7 worm cellular contexts compared by ENCODE assay signal in the genomic region with DNA sequence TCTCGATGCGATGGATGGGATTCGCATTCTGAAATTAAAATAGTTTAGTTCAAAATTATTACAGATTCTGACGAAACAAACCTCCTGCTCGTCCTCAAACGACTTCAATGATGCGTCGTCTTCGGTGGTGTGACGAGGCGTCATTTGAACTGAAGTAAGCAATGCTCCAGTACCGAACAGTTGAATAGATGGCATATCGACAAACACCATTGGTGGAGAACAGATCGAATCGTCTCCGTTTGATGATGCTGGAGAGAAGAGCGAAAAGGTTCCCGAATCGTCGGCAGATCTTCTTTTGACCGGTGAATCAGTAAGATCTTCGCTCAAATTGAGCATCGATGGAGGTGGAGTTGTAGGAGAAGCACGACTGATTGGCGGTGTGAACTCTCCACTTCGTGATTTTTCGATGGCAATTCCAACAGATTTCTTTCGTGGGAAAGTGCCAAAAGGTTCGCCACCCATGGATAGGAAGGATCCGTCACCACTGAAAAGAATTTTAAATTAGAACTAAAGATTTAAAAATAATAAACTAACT.
TF ChIP-seq lines count a peak whose summit lies in the region.

No protein-coding gene starts in this region.

TF ChIP-seq in whole organism, L1 larva, 84 proteins besides CTCF, POLR2A, EP300 and RAD21:
- peak; percentile 7 for TF ChIP-seq ama-1 (optimal IDR thresholded peaks at IDR 0.05; lab: Kevin White, UChicago)
- no peak for TF ChIP-seq nhr-84 (tag; optimal IDR thresholded peaks at IDR 0.05; lab: Kevin White, UChicago)
- peak; percentile 33 for TF ChIP-seq nhr-85 (tag; lab: Kevin White, UChicago)

TF ChIP-seq in whole organism, L2 larva, 48 proteins besides CTCF, POLR2A, EP300 and RAD21:
- peak; percentile 11 for TF ChIP-seq lin-11 (tag; optimal IDR thresholded peaks at IDR 0.05; lab: Kevin White, UChicago)
- peak; percentile 33 for TF ChIP-seq nhr-129 (tag; optimal IDR thresholded peaks at IDR 0.05; lab: Kevin White, UChicago)
- TF ChIP-seq mbf-1 (tag; optimal IDR thresholded peaks at IDR 0.05; lab: Kevin White, UChicago), result no peak

TF ChIP-seq in whole organism, L3 larva, 47 proteins besides CTCF, POLR2A, EP300 and RAD21:
- no peak for TF ChIP-seq nhr-28 (tag; optimal IDR thresholded peaks at IDR 0.05; lab: Kevin White, UChicago)
- TF ChIP-seq ceh-82 (tag; optimal IDR thresholded peaks at IDR 0.05; lab: Kevin White, UChicago), result no peak
- TF ChIP-seq fos-1 (tag; optimal IDR thresholded peaks at IDR 0.05; lab: Kevin White, UChicago), result no peak
- TF ChIP-seq ama-1 (optimal IDR thresholded peaks at IDR 0.05; lab: Kevin White, UChicago), result peak; percentile 95
- no peak for TF ChIP-seq fkh-10 (GFP tag; optimal IDR thresholded peaks at IDR 0.05; lab: Kevin White, UChicago)
- TF ChIP-seq tbx-2 (tag; optimal IDR thresholded peaks at IDR 0.05; lab: Kevin White, UChicago), result peak; percentile 1
- no peak for TF ChIP-seq nhr-11 (tag; optimal IDR thresholded peaks at IDR 0.05; lab: Kevin White, UChicago)
- no peak for TF ChIP-seq nhr-23 (tag; optimal IDR thresholded peaks at IDR 0.05; lab: Kevin White, UChicago)
- peak; percentile 26 for TF ChIP-seq ztf-4 (tag; optimal IDR thresholded peaks at IDR 0.05; lab: Kevin White, UChicago)
TF ChIP-seq in whole organism, L3 larva: peak in this region for 3.

TF ChIP-seq in whole organism, L4 larva, 104 proteins besides CTCF, POLR2A, EP300 and RAD21 (continues in another document):
- TF ChIP-seq aha-1 (tag; lab: Kevin White, UChicago) (peak; percentile 94), zfp-3 (GFP tag; conservative IDR thresholded peaks at IDR 0.05; lab: Robert Waterston, UW) (peak; percentile 64; the same call in 1 of the 2 replicates), F10B5.3 (tag; optimal IDR thresholded peaks at IDR 0.05; lab: Kevin White, UChicago) (no peak), madf-5 (GFP tag; IDR thresholded peaks at IDR 0.05; lab: Robert Waterston, UW) (0 out of 4 replicates have a peak, but pooled peaks of 1 of the 2 experiments have one; percentile 65), hmg-1.1 (GFP tag; IDR thresholded peaks at IDR 0.05; lab: Robert Waterston, UW) (peak; percentile 21; the same call in 1 of the 2 replicates), ztf-7 (tag; optimal IDR thresholded peaks at IDR 0.05; lab: Kevin White, UChicago) (no peak), dmd-6 (GFP tag; IDR thresholded peaks at IDR 0.05; lab: Robert Waterston, UW) (no peak), R02D3.7 (tag; optimal IDR thresholded peaks at IDR 0.05; lab: Kevin White, UChicago) (no peak), ceh-28 (tag; optimal IDR thresholded peaks at IDR 0.05; lab: Kevin White, UChicago) (no peak), nhr-77 (tag; optimal IDR thresholded peaks at IDR 0.05; lab: Kevin White, UChicago) (no peak), nhr-48 (tag; optimal IDR thresholded peaks at IDR 0.05; lab: Kevin White, UChicago) (no peak), arid-1 (GFP tag; conservative IDR thresholded peaks at IDR 0.05; lab: Robert Waterston, UW) (peak; percentile 5; the same call in 1 of the 2 replicates), ceh-20 (GFP tag; IDR thresholded peaks at IDR 0.05; lab: Robert Waterston, UW) (no peak), dve-1 (tag; optimal IDR thresholded peaks at IDR 0.05; lab: Kevin White, UChicago; ENCODE audit: insufficient read depth) (peak; percentile 3), nhr-111 (GFP tag; optimal IDR thresholded peaks at IDR 0.05; lab: Kevin White, UChicago) (no peak), T26A8.4 (GFP tag; IDR thresholded peaks at IDR 0.05; lab: Robert Waterston, UW) (0 out of 2 replicates have a peak, but pooled peaks have one; percentile 9), lir-3 (tag; optimal IDR thresholded peaks at IDR 0.05; lab: Kevin White, UChicago) (no peak)

TF ChIP-seq in whole organism, early embryonic, 17 proteins besides CTCF, POLR2A, EP300 and RAD21:
- no peak for TF ChIP-seq tbx-11 (GFP tag; IDR thresholded peaks at IDR 0.05; lab: Robert Waterston, UW)
- peak; percentile 22 for TF ChIP-seq ama-1 (optimal IDR thresholded peaks at IDR 0.05; lab: Kevin White, UChicago)

TF ChIP-seq in whole organism, midembryonic, 9 proteins besides CTCF, POLR2A, EP300 and RAD21:
- TF ChIP-seq ztf-29 (GFP tag; IDR thresholded peaks at IDR 0.05; lab: Robert Waterston, UW) (no peak), flt-1 (GFP tag; IDR thresholded peaks at IDR 0.05; lab: Robert Waterston, UW) (no peak), ref-1 (GFP tag; conservative IDR thresholded peaks at IDR 0.05; lab: Robert Waterston, UW) (no peak), T22C8.4 (GFP tag; IDR thresholded peaks at IDR 0.05; lab: Robert Waterston, UW) (0 out of 2 replicates have a peak, but pooled peaks have one; percentile 13), tab-1 (GFP tag; IDR thresholded peaks at IDR 0.05; lab: Robert Waterston, UW) (no peak), ztf-23 (GFP tag; IDR thresholded peaks at IDR 0.05; lab: Robert Waterston, UW) (no peak)

TF ChIP-seq in whole organism, young adult, 124 proteins besides CTCF, POLR2A, EP300 and RAD21:
- peak; percentile 1 for TF ChIP-seq akir-1 (GFP tag; optimal IDR thresholded peaks at IDR 0.05; lab: Kevin White, UChicago)
- TF ChIP-seq snpc-3.4 (tag; optimal IDR thresholded peaks at IDR 0.05; lab: Kevin White, UChicago), result no peak
- TF ChIP-seq lag-1 (GFP tag; IDR thresholded peaks at IDR 0.05; lab: Robert Waterston, UW), result no peak
- TF ChIP-seq egl-44 (GFP tag; IDR thresholded peaks at IDR 0.05; lab: Robert Waterston, UW), result no peak; the same call in 1 of the 2 replicates
- TF ChIP-seq lsy-27 (tag; optimal IDR thresholded peaks at IDR 0.05; lab: Kevin White, UChicago; ENCODE audit: borderline replicate concordance, insufficient read depth), result no peak
- no peak for TF ChIP-seq mcd-1 (GFP tag; IDR thresholded peaks at IDR 0.05; lab: Robert Waterston, UW)
- TF ChIP-seq hlh-12 (tag; optimal IDR thresholded peaks at IDR 0.05; lab: Kevin White, UChicago), result no peak
- TF ChIP-seq attf-5 (GFP tag; optimal IDR thresholded peaks at IDR 0.05; lab: Kevin White, UChicago), result no peak
- TF ChIP-seq snpc-1.3 (tag; optimal IDR thresholded peaks at IDR 0.05; lab: Kevin White, UChicago; ENCODE audit: insufficient read depth), result no peak
- 0 out of 2 replicates have a peak, but pooled peaks have one; percentile 9 for TF ChIP-seq cebp-1 (GFP tag; IDR thresholded peaks at IDR 0.05; lab: Robert Waterston, UW)
- TF ChIP-seq cebp-1 (tag; optimal IDR thresholded peaks at IDR 0.05; lab: Kevin White, UChicago), result peak; percentile 35
- TF ChIP-seq lin-35 (GFP tag; optimal IDR thresholded peaks at IDR 0.05; lab: Kevin White, UChicago), result peak in 1 of 3 experiments; percentile 23
- no peak for TF ChIP-seq ztf-26 (tag; optimal IDR thresholded peaks at IDR 0.05; lab: Kevin White, UChicago)
- peak; percentile 13; the same call in 1 of the 2 replicates for TF ChIP-seq K11D2.4 (GFP tag; IDR thresholded peaks at IDR 0.05; lab: Robert Waterston, UW)
- TF ChIP-seq nhr-80 (tag; optimal IDR thresholded peaks at IDR 0.05; lab: Kevin White, UChicago), result no peak
- peak; percentile 59; the same call in 1 of the 2 replicates for TF ChIP-seq nfyb-1 (GFP tag; IDR thresholded peaks at IDR 0.05; lab: Robert Waterston, UW)
- no peak for TF ChIP-seq lin-26 (GFP tag; IDR thresholded peaks at IDR 0.05; lab: Robert Waterston, UW)
- TF ChIP-seq F22D6.2 (tag; optimal IDR thresholded peaks at IDR 0.05; lab: Kevin White, UChicago), result no peak
- no peak for TF ChIP-seq rpc-1 (optimal IDR thresholded peaks at IDR 0.05; lab: Kevin White, UChicago)
- no peak for TF ChIP-seq rpc-1 (tag; optimal IDR thresholded peaks at IDR 0.05; lab: Kevin White, UChicago)
- no peak for TF ChIP-seq aptf-2 (GFP tag; conservative IDR thresholded peaks at IDR 0.05; lab: Robert Waterston, UW)
- TF ChIP-seq bed-1 (GFP tag; IDR thresholded peaks at IDR 0.05; lab: Robert Waterston, UW), result 0 out of 2 replicates have a peak, but pooled peaks have one; percentile 26
- no peak for TF ChIP-seq nfya-2 (GFP tag; IDR thresholded peaks at IDR 0.05; lab: Robert Waterston, UW)
- no peak for TF ChIP-seq ccch-3 (GFP tag; optimal IDR thresholded peaks at IDR 0.05; lab: Kevin White, UChicago)
- peak; percentile 19; the same call in 1 of the 2 replicates for TF ChIP-seq zfh-2 (GFP tag; conservative IDR thresholded peaks at IDR 0.05; lab: Robert Waterston, UW)
- TF ChIP-seq Y67H2A.10 (GFP tag; conservative IDR thresholded peaks at IDR 0.05; lab: Robert Waterston, UW), result no peak
- no peak for TF ChIP-seq nhr-120 (GFP tag; IDR thresholded peaks at IDR 0.05; lab: Robert Waterston, UW)
- TF ChIP-seq F33H1.4 (GFP tag; IDR thresholded peaks at IDR 0.05; lab: Robert Waterston, UW), result no peak
- no peak for TF ChIP-seq mel-28 (tag; optimal IDR thresholded peaks at IDR 0.05; lab: Kevin White, UChicago; ENCODE audit: borderline replicate concordance)
- TF ChIP-seq madf-3 (GFP tag; IDR thresholded peaks at IDR 0.05; lab: Robert Waterston, UW), result 0 out of 2 replicates have a peak, but pooled peaks have one; percentile 34
- TF ChIP-seq let-526 (GFP tag; IDR thresholded peaks at IDR 0.05; lab: Robert Waterston, UW), result no peak
- peak; percentile 19 for TF ChIP-seq ets-4 (GFP tag; optimal IDR thresholded peaks at IDR 0.05; lab: Kevin White, UChicago)
- TF ChIP-seq B0336.3 (GFP tag; IDR thresholded peaks at IDR 0.05; lab: Robert Waterston, UW), result peak; percentile 9; the same call in 1 of the 2 replicates
- peak; percentile 44 for TF ChIP-seq Y53G8AR.9 (GFP tag; conservative IDR thresholded peaks at IDR 0.05; lab: Robert Waterston, UW)
- no peak for TF ChIP-seq athp-1 (tag; optimal IDR thresholded peaks at IDR 0.05; lab: Kevin White, UChicago)
